Fruit fly (Drosophila melanogaster) whole organism, prepupa: ENCODE results near the gene Osi5.
A peak's percentile ranks its signal among the peaks of the same experiment; 100 is the strongest.

Experiments
- Blimp-1 ChIP-seq: fragments of 200-800 bp; sonication (Bioruptor generic); optimal IDR thresholded peaks from 3 replicates; lab custom pipeline; 2017; ENCODE audit warnings: missing biosample characterization, missing genetic modification characterization, mild to moderate bottlenecking, moderate library complexity, missing genetic modification reagents
- CG10631 ChIP-seq: fragments of 200-800 bp; sonication (Bioruptor generic); optimal IDR thresholded peaks from 2 replicates; lab custom pipeline; 2016; ENCODE audit warnings: missing biosample characterization, missing genetic modification characterization
- CG10669 ChIP-seq: fragments of 200-800 bp; sonication (Bioruptor generic); optimal IDR thresholded peaks from 3 replicates; lab custom pipeline; 2018; ENCODE audit warnings: missing biosample characterization, mild to moderate bottlenecking, missing genetic modification characterization, moderate library complexity
- CG11294 ChIP-seq: fragments of 200-800 bp; sonication (Bioruptor generic); IDR thresholded peaks from 2 replicates; pipeline ENCODE4 v1.3.6; 2022; ENCODE audit warnings: missing biosample characterization, missing genetic modification characterization
- CG11762 ChIP-seq: fragments of 200-800 bp; sonication (Bioruptor generic); optimal IDR thresholded peaks from 3 replicates; lab custom pipeline; 2016; ENCODE audit warnings: missing biosample characterization, missing genetic modification characterization; ENCODE audit not compliant: insufficient read depth
- CG11902 ChIP-seq: fragments of 200-800 bp; sonication (Bioruptor generic); optimal IDR thresholded peaks from 3 replicates; lab custom pipeline; 2016; ENCODE audit warnings: missing biosample characterization, missing genetic modification characterization
- CG1621 ChIP-seq: fragments of 200-800 bp; sonication (Bioruptor generic); optimal IDR thresholded peaks from 3 replicates; lab custom pipeline; 2018; ENCODE audit warnings: missing biosample characterization, mild to moderate bottlenecking, missing genetic modification characterization
- CG3032 ChIP-seq: fragments of 200-800 bp; optimal IDR thresholded peaks from 2 replicates; lab custom pipeline; 2019; ENCODE audit warnings: missing biosample characterization, mild to moderate bottlenecking, missing genetic modification characterization, moderate library complexity
- CG31627 ChIP-seq: fragments of 200-800 bp; sonication (Bioruptor generic); optimal IDR thresholded peaks from 3 replicates; lab custom pipeline; 2016; ENCODE audit warnings: missing biosample characterization, missing genetic modification characterization
- CG32006 ChIP-seq: fragments of 200-800 bp; sonication (Bioruptor generic); optimal IDR thresholded peaks from 3 replicates; lab custom pipeline; 2017; ENCODE audit warnings: missing biosample characterization, mild to moderate bottlenecking, missing genetic modification characterization
- CG34406 ChIP-seq: fragments of 200-800 bp; sonication (Bioruptor generic); optimal IDR thresholded peaks from 3 replicates; lab custom pipeline; 2016; ENCODE audit warnings: missing biosample characterization, missing genetic modification characterization
- CG3919 ChIP-seq: fragments of 200-800 bp; sonication (Bioruptor generic); optimal IDR thresholded peaks from 3 replicates; lab custom pipeline; 2016; ENCODE audit warnings: missing biosample characterization, missing genetic modification characterization
- CG6276 ChIP-seq: fragments of 200-800 bp; sonication (Bioruptor generic); optimal IDR thresholded peaks from 2 replicates; lab custom pipeline; 2017; ENCODE audit warnings: missing biosample characterization, mild to moderate bottlenecking, missing genetic modification characterization
- CG6808 ChIP-seq: fragments of 200-800 bp; sonication (Bioruptor generic); optimal IDR thresholded peaks from 3 replicates; lab custom pipeline; 2017; ENCODE audit warnings: missing biosample characterization, missing genetic modification characterization, mild to moderate bottlenecking, moderate library complexity, missing genetic modification reagents
- CG8319 ChIP-seq: fragments of 200-800 bp; sonication (Bioruptor generic); optimal IDR thresholded peaks from 3 replicates; lab custom pipeline; 2016; ENCODE audit warnings: missing biosample characterization, missing genetic modification characterization
- Eip75B ChIP-seq: fragments of 200-800 bp; sonication (Bioruptor generic); optimal IDR thresholded peaks from 3 replicates; lab custom pipeline; 2016; ENCODE audit warnings: missing biosample characterization, missing genetic modification characterization
- Eip78C ChIP-seq: fragments of 200-800 bp; sonication (Bioruptor generic); peaks from one replicate; lab custom pipeline; 2016; ENCODE audit warnings: missing biosample characterization, missing genetic modification characterization
- Eip93F ChIP-seq: fragments of 200-800 bp; sonication (Bioruptor generic); optimal IDR thresholded peaks from 2 replicates; lab custom pipeline; 2016; ENCODE audit warnings: missing biosample characterization, mild to moderate bottlenecking, missing genetic modification characterization
- Ets21C ChIP-seq: fragments of 200-800 bp; sonication (Bioruptor generic); optimal IDR thresholded peaks from 3 replicates; lab custom pipeline; 2016; ENCODE audit warnings: missing biosample characterization, missing genetic modification characterization
- Ets96B ChIP-seq: fragments of 200-800 bp; optimal IDR thresholded peaks from 2 replicates; lab custom pipeline; 2019; ENCODE audit warnings: missing biosample characterization, mild to moderate bottlenecking, missing genetic modification characterization, moderate library complexity
- Gug ChIP-seq: fragments of 200-800 bp; sonication (Bioruptor generic); IDR thresholded peaks from 2 replicates; pipeline ENCODE4 v1.3.6; 2022; ENCODE audit warnings: missing biosample characterization, missing genetic modification characterization
- Hr38 ChIP-seq: sonication (Bioruptor generic); optimal IDR thresholded peaks from 2 replicates; lab custom pipeline; 2016; ENCODE audit warnings: missing biosample characterization, missing genetic modification characterization
- Hr39 ChIP-seq: fragments of 200-800 bp; sonication (Bioruptor generic); optimal IDR thresholded peaks from 2 replicates; lab custom pipeline; 2016; ENCODE audit warnings: missing biosample characterization, missing genetic modification characterization
- Hr4 ChIP-seq: fragments of 200-800 bp; sonication (Bioruptor generic); optimal IDR thresholded peaks from 3 replicates; lab custom pipeline; 2016; ENCODE audit warnings: missing biosample characterization, missing genetic modification characterization
- OdsH ChIP-seq: fragments of 200-800 bp; sonication (Bioruptor generic); optimal IDR thresholded peaks from 3 replicates; lab custom pipeline; 2016; ENCODE audit warnings: missing biosample characterization, missing genetic modification characterization
- Sox14 ChIP-seq: fragments of 200-800 bp; sonication (Bioruptor generic); optimal IDR thresholded peaks from 3 replicates; lab custom pipeline; 2016; ENCODE audit warnings: missing biosample characterization, missing genetic modification characterization
- Sox15 ChIP-seq: fragments of 200-800 bp; sonication (Bioruptor generic); optimal IDR thresholded peaks from 3 replicates; lab custom pipeline; 2016; ENCODE audit warnings: missing biosample characterization, missing genetic modification characterization
- acj6 ChIP-seq: fragments of 200-800 bp; sonication (Bioruptor generic); optimal IDR thresholded peaks from 3 replicates; lab custom pipeline; 2016; ENCODE audit warnings: missing biosample characterization, missing genetic modification characterization
- cyc ChIP-seq: fragments of 200-800 bp; sonication (Bioruptor generic); optimal IDR thresholded peaks from 3 replicates; lab custom pipeline; 2016; ENCODE audit warnings: missing biosample characterization, missing genetic modification characterization
- dac ChIP-seq: fragments of 200-800 bp; sonication (Bioruptor generic); optimal IDR thresholded peaks from 2 replicates; lab custom pipeline; 2017; ENCODE audit warnings: missing biosample characterization, mild to moderate bottlenecking, missing genetic modification characterization
- dsx ChIP-seq: fragments of 200-800 bp; optimal IDR thresholded peaks from 3 replicates; lab custom pipeline; 2019; ENCODE audit warnings: missing biosample characterization, mild to moderate bottlenecking, missing genetic modification characterization, moderate library complexity; ENCODE audit not compliant: poor library complexity, severe bottlenecking
- esn ChIP-seq: fragments of 200-800 bp; sonication (Bioruptor generic); optimal IDR thresholded peaks from 2 replicates; lab custom pipeline; 2016; ENCODE audit warnings: missing biosample characterization, mild to moderate bottlenecking, missing genetic modification characterization, moderate library complexity
- fkh ChIP-seq: fragments of 200-800 bp; sonication (Bioruptor generic); optimal IDR thresholded peaks from 3 replicates; lab custom pipeline; 2017; ENCODE audit warnings: missing biosample characterization, mild to moderate bottlenecking, missing genetic modification characterization, moderate library complexity
- lz ChIP-seq: fragments of 200-800 bp; sonication (Bioruptor generic); optimal IDR thresholded peaks from 3 replicates; lab custom pipeline; 2016; ENCODE audit warnings: missing biosample characterization, missing genetic modification characterization
- pdm3 ChIP-seq: fragments of 200-800 bp; sonication (Bioruptor generic); optimal IDR thresholded peaks from 3 replicates; lab custom pipeline; 2016; ENCODE audit warnings: missing biosample characterization, missing genetic modification characterization
- salr ChIP-seq, 2 experiments: fragments of 200-800 bp; sonication (Bioruptor generic); optimal IDR thresholded peaks; 3 replicates each; lab custom pipeline; 2016 to 2018; ENCODE audit warnings: missing biosample characterization in 2 of 2, missing genetic modification characterization in 2 of 2, mild to moderate bottlenecking in 1 of 2
- spab ChIP-seq: fragments of 200-800 bp; sonication (Bioruptor generic); optimal IDR thresholded peaks from 2 replicates; lab custom pipeline; 2017; ENCODE audit warnings: missing biosample characterization, mild to moderate bottlenecking, missing genetic modification characterization, missing genetic modification reagents
- ss ChIP-seq, 2 experiments: fragments of 200-800 bp; sonication (Bioruptor generic); optimal IDR thresholded peaks; 2 replicates in 1 of 2; 3 replicates in 1 of 2; lab custom pipeline; 2017 to 2018; ENCODE audit warnings: mild to moderate bottlenecking in 2 of 2, missing biosample characterization in 2 of 2, missing genetic modification characterization in 2 of 2, moderate library complexity in 1 of 2
- svp ChIP-seq: fragments of 200-800 bp; sonication (Bioruptor generic); peaks from one replicate; lab custom pipeline; 2016; ENCODE audit warnings: missing biosample characterization, missing genetic modification characterization
- vri ChIP-seq: fragments of 200-800 bp; sonication (Bioruptor generic); optimal IDR thresholded peaks from 3 replicates; lab custom pipeline; 2016; ENCODE audit warnings: missing biosample characterization, mild to moderate bottlenecking, missing genetic modification characterization

The Osi5 gene

dm6 chr3R:6226997-6227562, at the start of gene Osi5:
TSS of gene Osi5 (plus strand) at chr3R:6227512.
- TF ChIP-seq Blimp-1 (GFP tag; lab: Kevin White, UChicago) = no peak
- peak in 1 of 2 experiments; percentile 16 for TF ChIP-seq ss (GFP tag; optimal IDR thresholded peaks at IDR 0.05; lab: Kevin White, UChicago)

DNA sequence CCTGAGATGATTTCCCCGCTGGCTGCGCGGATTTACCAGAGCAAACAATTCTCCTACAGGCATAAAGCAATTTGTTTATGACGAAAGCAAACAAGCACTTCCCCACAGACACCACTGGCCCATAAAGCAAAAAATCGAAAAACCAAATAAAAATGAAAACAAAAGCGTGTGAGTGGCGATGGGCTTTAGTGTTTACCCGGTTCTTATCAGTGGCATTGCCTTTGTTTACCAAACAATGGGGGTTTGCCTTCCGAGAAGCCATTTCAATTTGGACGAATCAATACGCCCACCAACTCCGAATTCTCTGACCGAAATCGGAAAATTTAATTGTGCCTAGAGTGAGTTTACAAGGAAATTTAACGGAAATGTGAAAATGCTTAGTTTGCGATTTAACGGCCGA, 44.8 kb upstream of the Osi5 start:
- TF ChIP-seq spab (GFP tag; lab: Kevin White, UChicago) = no peak
- peak; percentile 85 for TF ChIP-seq fkh (GFP tag; lab: Kevin White, UChicago)
- TF ChIP-seq CG10669 (GFP tag; lab: Kevin White, UChicago) = peak; percentile 7
- peak; percentile 67 for TF ChIP-seq Eip78C (GFP tag; lab: Kevin White, UChicago)

dm6 chr3R:6187015-6187414, 40.3 kb upstream of the Osi5 start, which contains the start of gene NPFR:
TSS of gene NPFR (plus strand) at chr3R:6187315.
- no peak for TF ChIP-seq dac (GFP tag; lab: Kevin White, UChicago)
- TF ChIP-seq CG11294 = no peak
- no peak for TF ChIP-seq Sox14 (GFP tag; lab: Kevin White, UChicago)
- TF ChIP-seq Hr38 (GFP tag; lab: Kevin White, UChicago) = no peak
- no peak for TF ChIP-seq Gug (GFP tag; lab: Robert Waterston, UW)
- no peak for TF ChIP-seq Sox15 (GFP tag; lab: Kevin White, UChicago)
- TF ChIP-seq cyc (GFP tag; lab: Kevin White, UChicago) = no peak
- no peak for TF ChIP-seq Ets21C
- no peak for TF ChIP-seq CG31627
- TF ChIP-seq CG3919 (GFP tag; lab: Kevin White, UChicago) = no peak
- TF ChIP-seq CG8319 (GFP tag; lab: Kevin White, UChicago) = no peak

- TF ChIP-seq CG34406 (GFP tag; lab: Kevin White, UChicago) = no peak
- no peak for TF ChIP-seq lz (GFP tag; lab: Kevin White, UChicago)
- peak; percentile 0 for TF ChIP-seq Eip78C (GFP tag; lab: Kevin White, UChicago)
- TF ChIP-seq Blimp-1 (GFP tag; lab: Kevin White, UChicago) = peak; percentile 27
- no peak for TF ChIP-seq CG6808
- TF ChIP-seq vri (GFP tag; lab: Kevin White, UChicago) = peak; percentile 10
- TF ChIP-seq, all 60 proteins: peak for 3
Observed at dm6 chr3R:6196416-6196815, 30.9 kb upstream of the Osi5 start.

DNA sequence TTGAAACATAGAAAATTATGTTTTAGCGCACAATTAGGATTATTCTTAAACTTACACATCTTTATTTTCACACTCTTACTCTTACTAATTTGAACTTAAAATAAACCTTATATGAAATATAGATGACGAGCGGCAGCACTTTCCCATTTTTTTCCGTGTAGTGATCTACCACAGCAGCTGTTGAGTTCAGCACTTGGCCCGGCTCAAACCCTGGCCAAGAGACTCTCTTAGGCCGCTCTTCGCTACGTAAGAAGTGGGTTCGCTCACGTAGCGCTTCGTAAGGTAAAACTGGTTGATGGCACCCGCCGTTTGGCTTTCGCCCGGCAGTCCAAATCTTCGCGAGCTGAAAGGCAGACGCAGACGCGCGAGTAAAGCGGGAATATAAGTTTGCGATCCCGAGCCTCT, 28.8 kb upstream of the Osi5 start, which contains the start of gene Osi24:
Gene Osi24, plus strand, starts transcription at position 324 of the 405 bp plus-strand sequence.
- TF ChIP-seq Hr38 (GFP tag; lab: Kevin White, UChicago) (no peak), Ets21C (peak; percentile 51), CG11902 (peak; percentile 38), CG6276 (GFP tag; lab: Kevin White, UChicago) (peak; percentile 78), CG1621 (tag; lab: Kevin White, UChicago) (peak; percentile 54), Sox14 (GFP tag; lab: Kevin White, UChicago) (peak; percentile 77), dsx (peak; percentile 40), CG3032 (tag; lab: Kevin White, UChicago) (peak; percentile 51), CG10631 (GFP tag; lab: Kevin White, UChicago) (peak; percentile 77), lz (GFP tag; lab: Kevin White, UChicago) (peak; percentile 73), acj6 (GFP tag; lab: Kevin White, UChicago) (peak; percentile 78), Eip75B (GFP tag; lab: Kevin White, UChicago) (peak; percentile 80), fkh (GFP tag; lab: Kevin White, UChicago) (no peak), Sox15 (GFP tag; lab: Kevin White, UChicago) (peak; percentile 38), dac (GFP tag; lab: Kevin White, UChicago) (peak; percentile 81), Eip93F (GFP tag; lab: Kevin White, UChicago) (no peak), OdsH (GFP tag; lab: Kevin White, UChicago) (peak; percentile 84), CG11762 (GFP tag; lab: Kevin White, UChicago) (peak; percentile 60), cyc (GFP tag; lab: Kevin White, UChicago) (peak; percentile 51), CG10669 (GFP tag; lab: Kevin White, UChicago) (peak; percentile 63), CG32006 (GFP tag; lab: Kevin White, UChicago) (peak; percentile 93), CG3919 (GFP tag; lab: Kevin White, UChicago) (peak; percentile 86), Gug (GFP tag; lab: Robert Waterston, UW) (peak; percentile 75), CG31627 (peak; percentile 53), Ets96B (peak; percentile 65), Hr4 (peak; percentile 94), Hr39 (GFP tag; lab: Kevin White, UChicago) (peak; percentile 74), salr (GFP tag; optimal IDR thresholded peaks at IDR 0.05; lab: Kevin White, UChicago) (peak; percentile 15 to 77), svp (peak; percentile 79), pdm3 (peak; percentile 88), esn (GFP tag; lab: Kevin White, UChicago) (peak; percentile 75)
